Worm (Caenorhabditis elegans): ENCODE measurements around the gene F59E12.9.

DNA sequence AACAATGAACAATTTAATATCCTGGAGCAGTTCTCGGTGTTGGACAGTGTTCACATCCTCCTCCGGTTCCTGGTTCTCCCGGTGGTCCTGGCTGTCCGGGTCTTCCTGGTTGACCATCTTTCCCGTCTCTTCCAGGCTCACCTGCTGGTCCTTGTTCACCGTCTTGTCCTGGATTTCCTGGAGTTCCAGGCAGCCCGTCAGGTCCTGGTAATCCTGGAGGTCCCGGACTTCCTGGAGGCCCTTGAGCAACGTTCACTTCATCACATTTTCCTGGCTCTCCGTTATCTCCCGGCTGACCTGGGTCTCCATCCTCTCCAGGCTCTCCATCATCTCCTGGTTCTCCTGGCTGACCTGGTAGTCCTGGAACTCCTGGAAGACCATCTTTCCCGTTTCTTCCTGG is 4.6 kb upstream of the F59E12.9 start:
- TF ChIP-seq nhr-237 (tag; optimal IDR thresholded peaks at IDR 0.05) (no peak), unc-62 (GFP tag; optimal IDR thresholded peaks at IDR 0.05) (no peak), nhr-28 (tag; optimal IDR thresholded peaks at IDR 0.05) (no peak), lsy-2 (tag; optimal IDR thresholded peaks at IDR 0.05) (no peak), unc-39 (tag; optimal IDR thresholded peaks at IDR 0.05) (no peak), nhr-76 (tag; optimal IDR thresholded peaks at IDR 0.05) (no peak), elt-3 (tag; optimal IDR thresholded peaks at IDR 0.05) (no peak), mab-5 (tag; optimal IDR thresholded peaks at IDR 0.05) (no peak), lin-13 (tag; optimal IDR thresholded peaks at IDR 0.05) (no peak), sptf-1 (tag; optimal IDR thresholded peaks at IDR 0.05) (no peak), blmp-1 (tag; optimal IDR thresholded peaks at IDR 0.05) (no peak)

Data from whole organism, mixed stage, embryonic.